Fruit fly (Drosophila melanogaster) whole organism, pupa: Measurements from ENCODE around the gene Naa80.

Source experiments
- CG12605 ChIP-seq: fragments of 200-800 bp; sonication (Bioruptor generic); IDR thresholded peaks from 2 replicates; pipeline ENCODE4 v1.3.6; 2022; ENCODE audit warnings: missing biosample characterization, missing genetic modification characterization
- CG14655 ChIP-seq: fragments of 200-800 bp; sonication (Bioruptor generic); optimal IDR thresholded peaks from 3 replicates; lab custom pipeline; 2017; ENCODE audit warnings: mild to moderate bottlenecking, missing biosample characterization, missing genetic modification reagents, missing genetic modification characterization
- CG17806 ChIP-seq: fragments of 200-800 bp; sonication (Bioruptor generic); optimal IDR thresholded peaks from 2 replicates; lab custom pipeline; 2018; ENCODE audit warnings: missing biosample characterization, mild to moderate bottlenecking, missing genetic modification characterization, moderate library complexity
- CG34367 ChIP-seq: fragments of 200-800 bp; sonication (Bioruptor generic); optimal IDR thresholded peaks from 2 replicates; lab custom pipeline; 2018; ENCODE audit warnings: missing biosample characterization, mild to moderate bottlenecking, missing genetic modification characterization
- CG8301 ChIP-seq: fragments of 200-800 bp; sonication (Bioruptor generic); optimal IDR thresholded peaks from 2 replicates; lab custom pipeline; 2018; ENCODE audit warnings: missing biosample characterization, mild to moderate bottlenecking, missing genetic modification characterization
- D1 ChIP-seq: fragments of 200-800 bp; sonication (Bioruptor generic); optimal IDR thresholded peaks from 2 replicates; lab custom pipeline; 2018; ENCODE audit warnings: missing biosample characterization, mild to moderate bottlenecking, missing genetic modification characterization, moderate library complexity
- EcR ChIP-seq: fragments of 200-800 bp; sonication (Bioruptor generic); optimal IDR thresholded peaks from 3 replicates; lab custom pipeline; 2019; ENCODE audit warnings: missing biosample characterization, missing genetic modification characterization, mild to moderate bottlenecking, moderate library complexity, missing genetic modification reagents
- Pif1A ChIP-seq: fragments of 200-800 bp; sonication (Bioruptor generic); optimal IDR thresholded peaks from 3 replicates; lab custom pipeline; 2016; ENCODE audit warnings: missing biosample characterization, missing genetic modification characterization
- gl ChIP-seq: fragments of 200-800 bp; sonication (Bioruptor generic); optimal IDR thresholded peaks from 2 replicates; lab custom pipeline; 2018; ENCODE audit warnings: missing biosample characterization, mild to moderate bottlenecking, missing genetic modification characterization

DNA sequence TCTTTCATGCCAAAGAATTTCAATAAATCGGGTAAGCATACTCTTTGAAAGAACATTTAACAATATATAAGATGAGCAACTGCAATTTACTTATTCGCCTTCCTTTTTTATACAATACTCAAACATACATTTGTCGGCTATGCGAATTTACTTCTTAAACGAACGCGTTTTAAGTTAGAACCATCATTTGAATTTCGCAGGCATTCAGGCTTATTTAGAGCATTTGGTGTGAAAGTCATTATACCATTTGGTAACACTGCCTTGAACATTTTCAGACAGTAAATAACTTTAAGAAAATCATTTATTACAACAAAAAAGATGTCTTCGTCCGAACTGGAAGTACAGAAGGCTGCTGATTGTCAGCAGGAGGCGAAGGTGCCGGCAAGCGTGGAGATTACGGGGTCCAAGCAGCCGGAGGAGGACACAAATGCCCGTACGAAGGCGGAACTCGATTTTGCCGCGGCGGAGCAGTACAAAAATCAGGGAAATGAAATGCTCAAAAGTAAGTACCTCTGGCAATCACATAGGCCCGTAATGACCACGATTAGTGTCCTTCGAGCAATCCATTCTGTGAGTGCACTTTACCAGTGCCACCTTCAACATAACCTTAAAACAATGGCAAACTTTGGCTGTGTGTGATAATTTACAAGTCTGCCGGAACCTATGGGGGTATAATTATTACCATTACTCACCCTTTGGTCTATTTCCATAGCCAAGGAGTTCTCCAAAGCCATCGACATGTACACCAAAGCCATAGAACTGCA is 19.6 kb upstream of the Naa80 start:
- TF ChIP-seq CG34367 (tag; lab: Kevin White, UChicago) = no peak
- TF ChIP-seq CG8301 (tag; lab: Kevin White, UChicago) = no peak
- no peak for TF ChIP-seq CG17806 (tag; lab: Kevin White, UChicago)
- no peak for TF ChIP-seq CG14655 (GFP tag; lab: Kevin White, UChicago)
- TF ChIP-seq Pif1A = no peak
- TF ChIP-seq D1 = no peak
- no peak for TF ChIP-seq EcR (GFP tag; lab: Kevin White, UChicago)
- TF ChIP-seq CG12605 = no peak
- no peak for TF ChIP-seq gl (tag; lab: Kevin White, UChicago)
